Fruit fly (Drosophila melanogaster) whole organism, embryonic: ENCODE data around the gene CG32564.

Experiments used
- Atf3 ChIP-seq: fragments of 200-800 bp; sonication (Bioruptor generic); optimal IDR thresholded peaks from 3 replicates; lab custom pipeline; 2016; ENCODE audit warnings: missing biosample characterization, missing genetic modification characterization
- B-H1 ChIP-seq: fragments of 200-800 bp; sonication (Bioruptor generic); IDR thresholded peaks from 3 replicates; pipeline ENCODE4 v1.3.6; 2022; ENCODE audit warnings: missing biosample characterization, missing genetic modification characterization
- BEAF-32 ChIP-seq: fragments of 200-800 bp; sonication (Bioruptor generic); optimal IDR thresholded peaks from 3 replicates; lab custom pipeline; 2017; ENCODE audit warnings: missing biosample characterization, missing genetic modification characterization, mild to moderate bottlenecking, moderate library complexity, missing genetic modification reagents
- CG12391 ChIP-seq: fragments of 200-800 bp; sonication (Bioruptor generic); optimal IDR thresholded peaks from 3 replicates; lab custom pipeline; 2018; ENCODE audit warnings: missing biosample characterization, mild to moderate bottlenecking, missing genetic modification characterization, moderate library complexity
- CG13287 ChIP-seq: fragments of 200-800 bp; sonication (Bioruptor generic); IDR thresholded peaks from 2 replicates; pipeline ENCODE4 v1.3.6; 2022; ENCODE audit warnings: missing biosample characterization, missing genetic modification characterization; ENCODE audit not compliant: partially characterized antibody
- CG13624 ChIP-seq: fragments of 200-800 bp; sonication (Bioruptor generic); optimal IDR thresholded peaks from 2 replicates; lab custom pipeline; 2016; ENCODE audit warnings: missing biosample characterization, missing genetic modification characterization
- CG14860 ChIP-seq: fragments of 200-800 bp; sonication (Bioruptor generic); IDR thresholded peaks from 3 replicates; pipeline ENCODE4 v1.3.6; 2022; ENCODE audit warnings: missing biosample characterization, missing genetic modification characterization; ENCODE audit not compliant: partially characterized antibody
- CG1529 ChIP-seq: fragments of 200-800 bp; sonication (Bioruptor generic); optimal IDR thresholded peaks from 3 replicates; lab custom pipeline; 2018; ENCODE audit warnings: missing biosample characterization, missing genetic modification characterization
- CG18476 ChIP-seq: fragments of 200-800 bp; sonication (Bioruptor generic); optimal IDR thresholded peaks from 2 replicates; lab custom pipeline; 2016; ENCODE audit warnings: missing biosample characterization, mild to moderate bottlenecking, missing genetic modification characterization
- CG2116 ChIP-seq: fragments of 200-800 bp; sonication (Bioruptor generic); optimal IDR thresholded peaks from 3 replicates; lab custom pipeline; 2018; ENCODE audit warnings: missing biosample characterization, mild to moderate bottlenecking, missing genetic modification characterization
- CG2678 ChIP-seq: fragments of 200-800 bp; sonication (Bioruptor generic); optimal IDR thresholded peaks from 3 replicates; lab custom pipeline; 2019; ENCODE audit warnings: missing biosample characterization, mild to moderate bottlenecking, missing genetic modification characterization, moderate library complexity
- CG2712 ChIP-seq: fragments of 200-800 bp; optimal IDR thresholded peaks from 3 replicates; lab custom pipeline; 2019; ENCODE audit warnings: missing biosample characterization, mild to moderate bottlenecking, missing genetic modification characterization, moderate library complexity
- CG30020 ChIP-seq: fragments of 200-800 bp; optimal IDR thresholded peaks from 2 replicates; lab custom pipeline; 2019; ENCODE audit warnings: missing biosample characterization, mild to moderate bottlenecking, missing genetic modification characterization, moderate library complexity
- CG31365 ChIP-seq: fragments of 200-800 bp; sonication (Bioruptor generic); optimal IDR thresholded peaks from 2 replicates; lab custom pipeline; 2018; ENCODE audit warnings: missing biosample characterization, mild to moderate bottlenecking, missing genetic modification characterization
- CG4424 ChIP-seq: fragments of 200-800 bp; sonication (Bioruptor generic); optimal IDR thresholded peaks from 3 replicates; lab custom pipeline; 2016; ENCODE audit warnings: missing biosample characterization, missing genetic modification characterization
- CG6791 ChIP-seq: fragments of 200-800 bp; sonication (Bioruptor generic); IDR thresholded peaks from 3 replicates; pipeline ENCODE4 v1.3.6; 2022; ENCODE audit warnings: missing biosample characterization, missing genetic modification characterization; ENCODE audit not compliant: partially characterized antibody
- CG8281 ChIP-seq: fragments of 200-800 bp; sonication (Bioruptor generic); optimal IDR thresholded peaks from 2 replicates; lab custom pipeline; 2018; ENCODE audit warnings: missing biosample characterization, mild to moderate bottlenecking, missing genetic modification characterization, moderate library complexity
- CrebB ChIP-seq: fragments of 200-800 bp; sonication (Bioruptor generic); optimal IDR thresholded peaks from 3 replicates; lab custom pipeline; 2018; ENCODE audit warnings: missing biosample characterization, mild to moderate bottlenecking, missing genetic modification characterization
- Dp ChIP-seq: fragments of 200-800 bp; sonication (Bioruptor generic); optimal IDR thresholded peaks from 2 replicates; lab custom pipeline; 2018; ENCODE audit warnings: missing biosample characterization, mild to moderate bottlenecking, missing genetic modification characterization, moderate library complexity
- Dref ChIP-seq: fragments of 200-800 bp; sonication (Bioruptor generic); IDR thresholded peaks from 2 replicates; pipeline ENCODE4 v1.3.6; 2022; ENCODE audit warnings: missing biosample characterization, missing genetic modification characterization
- E2f2 ChIP-seq: fragments of 200-800 bp; sonication (Bioruptor generic); IDR thresholded peaks from 2 replicates; pipeline ENCODE4 v1.3.6; 2022; ENCODE audit warnings: missing biosample characterization, missing genetic modification characterization
- Eip74EF ChIP-seq, 2 experiments: fragments of 200-800 bp in 1 of 2; fragments of >200 bp in 1 of 2; sonication (Bioruptor generic) in 1 of 2; optimal IDR thresholded peaks; 2 replicates each; lab custom pipeline; 2017 to 2019; ENCODE audit warnings: missing biosample characterization in 2 of 2, missing genetic modification characterization in 2 of 2, mild to moderate bottlenecking in 1 of 2, moderate library complexity in 1 of 2
- Fer1 ChIP-seq: fragments of 200-800 bp; sonication (Bioruptor generic); optimal IDR thresholded peaks from 2 replicates; lab custom pipeline; 2017; ENCODE audit warnings: missing biosample characterization, mild to moderate bottlenecking, missing genetic modification characterization
- HHEX ChIP-seq: fragments of 200-800 bp; sonication (Bioruptor generic); optimal IDR thresholded peaks from 3 replicates; lab custom pipeline; 2017; ENCODE audit warnings: missing biosample characterization, mild to moderate bottlenecking, missing genetic modification characterization, missing genetic modification reagents
- HLH4C ChIP-seq: fragments of 200-800 bp; sonication (Bioruptor generic); IDR thresholded peaks from 3 replicates; pipeline ENCODE4 v1.3.6; 2022; ENCODE audit warnings: missing biosample characterization, missing genetic modification characterization; ENCODE audit not compliant: partially characterized antibody
- HLH54F ChIP-seq: fragments of 200-800 bp; sonication (Bioruptor generic); optimal IDR thresholded peaks from 3 replicates; lab custom pipeline; 2016; ENCODE audit warnings: missing biosample characterization, missing genetic modification characterization
- Hand ChIP-seq: fragments of 200-800 bp; sonication (Bioruptor generic); optimal IDR thresholded peaks from 2 replicates; lab custom pipeline; 2017; ENCODE audit warnings: mild to moderate bottlenecking, missing biosample characterization, missing genetic modification reagents, missing genetic modification characterization
- Hr51 ChIP-seq, 2 experiments: fragments of 200-800 bp; sonication (Bioruptor generic); optimal IDR thresholded peaks; 2 replicates in 1 of 2; 3 replicates in 1 of 2; lab custom pipeline; 2016 to 2018; ENCODE audit warnings: missing biosample characterization in 2 of 2, missing genetic modification characterization in 2 of 2, mild to moderate bottlenecking in 1 of 2, moderate library complexity in 1 of 2
- Nf-YA ChIP-seq: fragments of 200-800 bp; sonication (Bioruptor generic); IDR thresholded peaks from 2 replicates; pipeline ENCODE4 v1.3.6; 2022; ENCODE audit warnings: missing biosample characterization, missing genetic modification characterization
- Oli ChIP-seq: fragments of 200-800 bp; sonication (Bioruptor generic); optimal IDR thresholded peaks from 2 replicates; lab custom pipeline; 2018; ENCODE audit warnings: missing biosample characterization, mild to moderate bottlenecking, missing genetic modification characterization, moderate library complexity
- Opbp ChIP-seq: fragments of 200-800 bp; sonication (Bioruptor generic); IDR thresholded peaks from 3 replicates; pipeline ENCODE4 v1.3.6; 2022; ENCODE audit warnings: missing biosample characterization, missing genetic modification characterization; ENCODE audit not compliant: partially characterized antibody
- Ptx1 ChIP-seq: fragments of 200-800 bp; sonication (Bioruptor generic); IDR thresholded peaks from 2 replicates; pipeline ENCODE4 v1.3.6; 2022; ENCODE audit warnings: missing biosample characterization, missing genetic modification characterization
- Sox100B ChIP-seq: fragments of 200-800 bp; sonication (Bioruptor generic); optimal IDR thresholded peaks from 3 replicates; lab custom pipeline; 2018; ENCODE audit warnings: missing biosample characterization, mild to moderate bottlenecking, missing genetic modification characterization
- Sox102F ChIP-seq: fragments of 200-800 bp; sonication (Bioruptor generic); optimal IDR thresholded peaks from 2 replicates; lab custom pipeline; 2018; ENCODE audit warnings: missing biosample characterization, mild to moderate bottlenecking, missing genetic modification characterization, moderate library complexity
- Sry-δ ChIP-seq: fragments of 200-800 bp; sonication (Bioruptor generic); optimal IDR thresholded peaks from 2 replicates; lab custom pipeline; 2016; ENCODE audit warnings: missing biosample characterization, missing genetic modification characterization
- Vsx1 ChIP-seq: fragments of 200-800 bp; sonication (Bioruptor generic); optimal IDR thresholded peaks from 2 replicates; lab custom pipeline; 2017; ENCODE audit warnings: missing biosample characterization, mild to moderate bottlenecking, missing genetic modification characterization, missing genetic modification reagents
- ato ChIP-seq: fragments of 200-800 bp; sonication (Bioruptor generic); IDR thresholded peaks from 2 replicates; pipeline ENCODE4 v1.3.6; 2022; ENCODE audit warnings: missing biosample characterization, missing genetic modification characterization; ENCODE audit not compliant: partially characterized antibody
- cwo ChIP-seq: fragments of 200-800 bp; sonication (Bioruptor generic); optimal IDR thresholded peaks from 3 replicates; lab custom pipeline; 2017; ENCODE audit warnings: missing biosample characterization, missing genetic modification characterization, mild to moderate bottlenecking, moderate library complexity, missing genetic modification reagents
- danr ChIP-seq: fragments of 200-800 bp; sonication (Bioruptor generic); IDR thresholded peaks from 2 replicates; pipeline ENCODE4 v1.3.6; 2022; ENCODE audit warnings: missing biosample characterization, missing genetic modification characterization
- gem ChIP-seq: fragments of 200-800 bp; sonication (Bioruptor generic); optimal IDR thresholded peaks from 2 replicates; lab custom pipeline; 2019; ENCODE audit warnings: missing biosample characterization, mild to moderate bottlenecking, missing genetic modification characterization, moderate library complexity
- gsb ChIP-seq: fragments of 200-800 bp; sonication (Bioruptor generic); IDR thresholded peaks from 2 replicates; pipeline ENCODE4 v1.3.6; 2022; ENCODE audit warnings: missing biosample characterization, missing genetic modification characterization
- ken ChIP-seq: fragments of 200-800 bp; sonication (Bioruptor generic); IDR thresholded peaks from 3 replicates; pipeline ENCODE4 v1.3.6; 2022; ENCODE audit warnings: missing biosample characterization, missing genetic modification characterization
- knrl ChIP-seq: fragments of 200-800 bp; sonication (Bioruptor generic); IDR thresholded peaks from 3 replicates; pipeline ENCODE4 v1.3.6; 2022; ENCODE audit warnings: missing biosample characterization, missing genetic modification characterization; ENCODE audit not compliant: partially characterized antibody
- otp ChIP-seq: fragments of 200-800 bp; sonication (Bioruptor generic); IDR thresholded peaks from 3 replicates; pipeline ENCODE4, ENCODE4 v1.3.6; 2022; ENCODE audit warnings: missing biosample characterization, missing genetic modification characterization
- pho ChIP-seq: fragments of 200-800 bp; sonication (Bioruptor generic); optimal IDR thresholded peaks from 2 replicates; lab custom pipeline; 2016; ENCODE audit warnings: missing biosample characterization, missing genetic modification characterization
- psq ChIP-seq: fragments of 200-800 bp; sonication (Bioruptor generic); optimal IDR thresholded peaks from 2 replicates; lab custom pipeline; 2017; ENCODE audit warnings: missing biosample characterization, missing genetic modification characterization
- row ChIP-seq: fragments of 200-800 bp; sonication (Bioruptor generic); IDR thresholded peaks from 3 replicates; pipeline ENCODE4 v1.3.6; 2022; ENCODE audit warnings: missing biosample characterization, missing genetic modification characterization
- stwl ChIP-seq: fragments of 200-800 bp; sonication (Bioruptor generic); optimal IDR thresholded peaks from 3 replicates; lab custom pipeline; 2018; ENCODE audit warnings: missing biosample characterization, mild to moderate bottlenecking, missing genetic modification characterization, moderate library complexity
- tna ChIP-seq: fragments of 200-800 bp; sonication (Bioruptor generic); IDR thresholded peaks from 2 replicates; pipeline ENCODE4 v1.3.6; 2022; ENCODE audit warnings: missing biosample characterization, missing genetic modification characterization; ENCODE audit not compliant: partially characterized antibody

Gene CG32564

dm6 chrX:17244854-17245253 is 38.6 kb downstream of the CG32564 start, which contains the start of gene CG8915 (continued):
- TF ChIP-seq Sox100B (GFP tag; lab: Kevin White, UChicago) (no peak), tna (GFP tag; lab: Robert Waterston, UW) (peak; percentile 54), CG4424 (GFP tag; lab: Kevin White, UChicago) (no peak), HHEX (GFP tag; lab: Kevin White, UChicago) (no peak), Sox102F (no peak), otp (no peak), CG2712 (peak; percentile 9), pho (GFP tag; lab: Kevin White, UChicago) (no peak), CG30020 (tag; lab: Kevin White, UChicago) (peak; percentile 14), B-H1 (no peak), CG14860 (GFP tag; lab: Robert Waterston, UW) (peak; percentile 45), CG18476 (GFP tag; lab: Kevin White, UChicago) (no peak), Vsx1 (GFP tag; lab: Kevin White, UChicago) (no peak), knrl (GFP tag; lab: Robert Waterston, UW) (peak; percentile 33; the same call in 1 of the 3 replicates), Nf-YA (no peak), HLH54F (GFP tag; lab: Kevin White, UChicago) (no peak), CG31365 (tag; lab: Kevin White, UChicago) (no peak), CG2678 (tag; lab: Kevin White, UChicago) (no peak), Hand (GFP tag; lab: Kevin White, UChicago) (no peak), CG12391 (tag; lab: Kevin White, UChicago) (peak; percentile 5), Fer1 (GFP tag; lab: Kevin White, UChicago) (no peak), CG13287 (GFP tag; lab: Robert Waterston, UW) (peak; percentile 75), CG1529 (no peak), ken (GFP tag; lab: Robert Waterston, UW) (no peak), psq (no peak), stwl (tag; lab: Kevin White, UChicago) (peak; percentile 98), Hr51 (GFP tag; optimal IDR thresholded peaks at IDR 0.05; lab: Kevin White, UChicago) (no peak), BEAF-32 (GFP tag; lab: Kevin White, UChicago) (peak; percentile 46), gsb (GFP tag; lab: Robert Waterston, UW) (no peak), cwo (GFP tag; lab: Kevin White, UChicago) (no peak), CG6791 (peak; percentile 80), CrebB (tag; lab: Kevin White, UChicago) (no peak), gem (peak; percentile 31), CG13624 (GFP tag; lab: Kevin White, UChicago) (peak; percentile 9), Atf3 (no peak), Dp (GFP tag; lab: Kevin White, UChicago) (peak; percentile 44), Ptx1 (GFP tag; lab: Robert Waterston, UW) (no peak), ato (GFP tag; lab: Robert Waterston, UW) (peak; percentile 61; the same call in 1 of the 2 replicates), Dref (GFP tag; lab: Robert Waterston, UW) (peak; percentile 75), CG2116 (peak; percentile 58), danr (no peak), Oli (tag; lab: Kevin White, UChicago) (no peak), HLH4C (peak; percentile 74), CG8281 (tag; lab: Kevin White, UChicago) (no peak), Sry-δ (GFP tag; lab: Kevin White, UChicago) (peak; percentile 35), Eip74EF (GFP tag; optimal IDR thresholded peaks at IDR 0.05; lab: Kevin White, UChicago) (no peak), Opbp (GFP tag; lab: Robert Waterston, UW) (peak; percentile 66; the same call in 2 of the 3 replicates), row (GFP tag; lab: Robert Waterston, UW) (peak; percentile 41), E2f2 (peak; percentile 34; the same call in 1 of the 2 replicates)
